Worm (Caenorhabditis elegans): ENCODE data around the gene C50D2.6.

The C50D2.6 gene

ce11 chrII:73329-73728 is 10.9 kb upstream of the C50D2.6 start:
- TF ChIP-seq cog-1 (tag; optimal IDR thresholded peaks at IDR 0.05) (no peak), klf-2 (GFP tag; conservative IDR thresholded peaks at IDR 0.05) (no peak), ztf-29 (GFP tag; IDR thresholded peaks at IDR 0.05) (no peak), flt-1 (GFP tag; IDR thresholded peaks at IDR 0.05) (no peak), T22C8.4 (GFP tag; IDR thresholded peaks at IDR 0.05) (no peak), ref-1 (GFP tag; conservative IDR thresholded peaks at IDR 0.05) (no peak), med-1 (GFP tag; optimal IDR thresholded peaks at IDR 0.05; ENCODE audit: insufficient read depth) (no peak), ztf-23 (GFP tag; IDR thresholded peaks at IDR 0.05) (no peak), tab-1 (GFP tag; IDR thresholded peaks at IDR 0.05) (no peak)

- TF ChIP-seq med-1 (GFP tag; optimal IDR thresholded peaks at IDR 0.05; ENCODE audit: insufficient read depth) (no peak), klf-2 (GFP tag; conservative IDR thresholded peaks at IDR 0.05) (no peak), T22C8.4 (GFP tag; IDR thresholded peaks at IDR 0.05) (no peak), tab-1 (GFP tag; IDR thresholded peaks at IDR 0.05) (no peak), ztf-29 (GFP tag; IDR thresholded peaks at IDR 0.05) (no peak), ztf-23 (GFP tag; IDR thresholded peaks at IDR 0.05) (no peak), cog-1 (tag; optimal IDR thresholded peaks at IDR 0.05) (no peak), ref-1 (GFP tag; conservative IDR thresholded peaks at IDR 0.05) (no peak), flt-1 (GFP tag; IDR thresholded peaks at IDR 0.05) (no peak)
Measured at ce11 chrII:73892-74291, 10.3 kb upstream of the C50D2.6 start.

ce11 chrII:75831-76230 is 8.4 kb upstream of the C50D2.6 start:
- no peak for TF ChIP-seq ztf-29 (GFP tag; IDR thresholded peaks at IDR 0.05)
- TF ChIP-seq ztf-23 (GFP tag; IDR thresholded peaks at IDR 0.05): no peak
- no peak for TF ChIP-seq klf-2 (GFP tag; conservative IDR thresholded peaks at IDR 0.05)
- no peak for TF ChIP-seq cog-1 (tag; optimal IDR thresholded peaks at IDR 0.05)
- TF ChIP-seq tab-1 (GFP tag; IDR thresholded peaks at IDR 0.05): no peak
- TF ChIP-seq flt-1 (GFP tag; IDR thresholded peaks at IDR 0.05): no peak
- no peak for TF ChIP-seq med-1 (GFP tag; optimal IDR thresholded peaks at IDR 0.05; ENCODE audit: insufficient read depth)
- no peak for TF ChIP-seq ref-1 (GFP tag; conservative IDR thresholded peaks at IDR 0.05)
- no peak for TF ChIP-seq T22C8.4 (GFP tag; IDR thresholded peaks at IDR 0.05)

ce11 chrII:76662-77061 is 7.6 kb upstream of the C50D2.6 start:
- TF ChIP-seq klf-2 (GFP tag; conservative IDR thresholded peaks at IDR 0.05): no peak
- TF ChIP-seq flt-1 (GFP tag; IDR thresholded peaks at IDR 0.05): no peak
- no peak for TF ChIP-seq cog-1 (tag; optimal IDR thresholded peaks at IDR 0.05)
- TF ChIP-seq T22C8.4 (GFP tag; IDR thresholded peaks at IDR 0.05): no peak
- no peak for TF ChIP-seq ztf-29 (GFP tag; IDR thresholded peaks at IDR 0.05)
- TF ChIP-seq med-1 (GFP tag; optimal IDR thresholded peaks at IDR 0.05; ENCODE audit: insufficient read depth): no peak
- no peak for TF ChIP-seq ztf-23 (GFP tag; IDR thresholded peaks at IDR 0.05)
- no peak for TF ChIP-seq ref-1 (GFP tag; conservative IDR thresholded peaks at IDR 0.05)
- TF ChIP-seq tab-1 (GFP tag; IDR thresholded peaks at IDR 0.05): no peak

- no peak for TF ChIP-seq klf-2 (GFP tag; conservative IDR thresholded peaks at IDR 0.05)
Measured at ce11 chrII:79166-79565, 5.1 kb upstream of the C50D2.6 start, which contains the start of gene C23H3.9. Gene C23H3.9, minus strand, starts transcription at chrII:79266.

- no peak for TF ChIP-seq ztf-23 (GFP tag; IDR thresholded peaks at IDR 0.05)
- no peak for TF ChIP-seq klf-2 (GFP tag; conservative IDR thresholded peaks at IDR 0.05)
- no peak for TF ChIP-seq ref-1 (GFP tag; conservative IDR thresholded peaks at IDR 0.05)
- TF ChIP-seq ztf-29 (GFP tag; IDR thresholded peaks at IDR 0.05): no peak
- no peak for TF ChIP-seq flt-1 (GFP tag; IDR thresholded peaks at IDR 0.05)
- TF ChIP-seq cog-1 (tag; optimal IDR thresholded peaks at IDR 0.05): no peak
- TF ChIP-seq med-1 (GFP tag; optimal IDR thresholded peaks at IDR 0.05; ENCODE audit: insufficient read depth): no peak
- TF ChIP-seq tab-1 (GFP tag; IDR thresholded peaks at IDR 0.05): no peak
- TF ChIP-seq T22C8.4 (GFP tag; IDR thresholded peaks at IDR 0.05): no peak
Measured at ce11 chrII:86794-87193, 2.6 kb downstream of the C50D2.6 start.

ce11 chrII:87937-88336 is 3.7 kb downstream of the C50D2.6 start:
- TF ChIP-seq flt-1 (GFP tag; IDR thresholded peaks at IDR 0.05) (no peak), tab-1 (GFP tag; IDR thresholded peaks at IDR 0.05) (no peak), ztf-29 (GFP tag; IDR thresholded peaks at IDR 0.05) (no peak), klf-2 (GFP tag; conservative IDR thresholded peaks at IDR 0.05) (no peak), T22C8.4 (GFP tag; IDR thresholded peaks at IDR 0.05) (no peak), cog-1 (tag; optimal IDR thresholded peaks at IDR 0.05) (no peak), ref-1 (GFP tag; conservative IDR thresholded peaks at IDR 0.05) (no peak), ztf-23 (GFP tag; IDR thresholded peaks at IDR 0.05) (no peak), med-1 (GFP tag; optimal IDR thresholded peaks at IDR 0.05; ENCODE audit: insufficient read depth) (no peak)

ce11 chrII:91419-91818 is 7.2 kb downstream of the C50D2.6 start, which contains the start of gene mcat-1:
Gene mcat-1, minus strand, starts transcription at chrII:91519.
- TF ChIP-seq tab-1 (GFP tag; IDR thresholded peaks at IDR 0.05) (no peak), T22C8.4 (GFP tag; IDR thresholded peaks at IDR 0.05) (no peak), flt-1 (GFP tag; IDR thresholded peaks at IDR 0.05) (no peak), cog-1 (tag; optimal IDR thresholded peaks at IDR 0.05) (no peak), ztf-23 (GFP tag; IDR thresholded peaks at IDR 0.05) (no peak), ref-1 (GFP tag; conservative IDR thresholded peaks at IDR 0.05) (no peak), med-1 (GFP tag; optimal IDR thresholded peaks at IDR 0.05; ENCODE audit: insufficient read depth) (no peak), ztf-29 (GFP tag; IDR thresholded peaks at IDR 0.05) (no peak), klf-2 (GFP tag; conservative IDR thresholded peaks at IDR 0.05) (no peak)

ce11 chrII:95177-95576 is 10.9 kb downstream of the C50D2.6 start, which contains the start of gene C50D2.7:
Gene C50D2.7, minus strand, starts transcription at chrII:95277.
- TF ChIP-seq med-1 (GFP tag; optimal IDR thresholded peaks at IDR 0.05; ENCODE audit: insufficient read depth) (no peak), cog-1 (tag; optimal IDR thresholded peaks at IDR 0.05) (no peak), klf-2 (GFP tag; conservative IDR thresholded peaks at IDR 0.05) (no peak), ref-1 (GFP tag; conservative IDR thresholded peaks at IDR 0.05) (no peak), T22C8.4 (GFP tag; IDR thresholded peaks at IDR 0.05) (no peak), tab-1 (GFP tag; IDR thresholded peaks at IDR 0.05) (no peak), flt-1 (GFP tag; IDR thresholded peaks at IDR 0.05) (no peak), ztf-23 (GFP tag; IDR thresholded peaks at IDR 0.05) (no peak), ztf-29 (GFP tag; IDR thresholded peaks at IDR 0.05) (no peak)

Measured in whole organism, midembryonic.